Fruit fly (Drosophila melanogaster) whole organism, embryonic: ENCODE results near the gene Ptp4E.

Source experiments
- Bgb ChIP-seq: fragments of 200-800 bp; sonication (Bioruptor generic); IDR thresholded peaks from 2 replicates; pipeline ENCODE4 v1.3.6; 2022; ENCODE audit warnings: missing biosample characterization, missing genetic modification characterization; ENCODE audit not compliant: partially characterized antibody
- CG13287 ChIP-seq: fragments of 200-800 bp; sonication (Bioruptor generic); IDR thresholded peaks from 2 replicates; pipeline ENCODE4 v1.3.6; 2022; ENCODE audit warnings: missing biosample characterization, missing genetic modification characterization; ENCODE audit not compliant: partially characterized antibody
- CG14860 ChIP-seq: fragments of 200-800 bp; sonication (Bioruptor generic); IDR thresholded peaks from 3 replicates; pipeline ENCODE4 v1.3.6; 2022; ENCODE audit warnings: missing biosample characterization, missing genetic modification characterization; ENCODE audit not compliant: partially characterized antibody
- CG15514 ChIP-seq: fragments of 200-800 bp; sonication (Bioruptor generic); optimal IDR thresholded peaks from 3 replicates; lab custom pipeline; 2017; ENCODE audit warnings: missing biosample characterization, missing genetic modification characterization, mild to moderate bottlenecking, moderate library complexity, missing genetic modification reagents
- CG1603 ChIP-seq: fragments of 200-800 bp; sonication (Bioruptor generic); optimal IDR thresholded peaks from 2 replicates; lab custom pipeline; 2019; ENCODE audit warnings: missing biosample characterization, mild to moderate bottlenecking, missing genetic modification characterization, moderate library complexity
- CG17186 ChIP-seq: fragments of 200-800 bp; sonication (Bioruptor generic); optimal IDR thresholded peaks from 3 replicates; lab custom pipeline; 2017; ENCODE audit warnings: missing biosample characterization, missing genetic modification reagents, missing genetic modification characterization
- CG17359 ChIP-seq: fragments of 200-800 bp; sonication (Bioruptor generic); optimal IDR thresholded peaks from 3 replicates; lab custom pipeline; 2018; ENCODE audit warnings: missing biosample characterization, mild to moderate bottlenecking, missing genetic modification characterization, moderate library complexity
- CG1792 ChIP-seq: fragments of 200-800 bp; sonication (Bioruptor generic); optimal IDR thresholded peaks from 2 replicates; lab custom pipeline; 2016; ENCODE audit warnings: missing biosample characterization, missing genetic modification characterization
- CG18011 ChIP-seq: fragments of 200-800 bp; sonication (Bioruptor generic); optimal IDR thresholded peaks from 2 replicates; lab custom pipeline; 2017; ENCODE audit warnings: missing biosample characterization, missing genetic modification characterization, mild to moderate bottlenecking, moderate library complexity, missing genotype
- CG1832 ChIP-seq: fragments of 200-800 bp; sonication (Bioruptor generic); optimal IDR thresholded peaks from 2 replicates; lab custom pipeline; 2017; ENCODE audit warnings: missing biosample characterization, mild to moderate bottlenecking, missing genetic modification characterization, inconsistent platforms
- CG2199 ChIP-seq: fragments of 200-800 bp; sonication (Bioruptor generic); IDR thresholded peaks from 3 replicates; pipeline ENCODE4 v1.3.6; 2022; ENCODE audit warnings: missing biosample characterization, missing genetic modification characterization
- CG2202 ChIP-seq: fragments of 200-800 bp; sonication (Bioruptor generic); optimal IDR thresholded peaks from 2 replicates; lab custom pipeline; 2018; ENCODE audit warnings: missing biosample characterization, mild to moderate bottlenecking, missing genetic modification characterization
- CG3407 ChIP-seq: fragments of 200-800 bp; sonication (Bioruptor generic); optimal IDR thresholded peaks from 2 replicates; lab custom pipeline; 2018; ENCODE audit warnings: missing biosample characterization, mild to moderate bottlenecking, missing genetic modification characterization
- CG3995 ChIP-seq: fragments of 200-800 bp; sonication (Bioruptor generic); optimal IDR thresholded peaks from 3 replicates; lab custom pipeline; 2016; ENCODE audit warnings: missing biosample characterization, missing genetic modification characterization
- CG4820 ChIP-seq: fragments of 200-800 bp; sonication (Bioruptor generic); optimal IDR thresholded peaks from 3 replicates; lab custom pipeline; 2016; ENCODE audit warnings: missing biosample characterization, missing genetic modification characterization
- CG4854 ChIP-seq: fragments of 200-800 bp; sonication (Bioruptor generic); optimal IDR thresholded peaks from 2 replicates; lab custom pipeline; 2016; ENCODE audit warnings: missing biosample characterization, missing genetic modification characterization, inconsistent platforms
- CG8359 ChIP-seq: fragments of 200-800 bp; sonication (Bioruptor generic); optimal IDR thresholded peaks from 2 replicates; lab custom pipeline; 2017; ENCODE audit warnings: missing biosample characterization, mild to moderate bottlenecking, missing genetic modification characterization, borderline replicate concordance
- CG9437 ChIP-seq: fragments of 200-800 bp; sonication (Bioruptor generic); optimal IDR thresholded peaks from 2 replicates; lab custom pipeline; 2018; ENCODE audit warnings: missing biosample characterization, mild to moderate bottlenecking, missing genetic modification characterization
- CHES-1-like ChIP-seq: fragments of 200-800 bp; sonication (Bioruptor generic); optimal IDR thresholded peaks from 2 replicates; lab custom pipeline; 2016; ENCODE audit warnings: missing biosample characterization, missing genetic modification characterization
- Dek ChIP-seq: fragments of 200-800 bp; sonication (Bioruptor generic); optimal IDR thresholded peaks from 3 replicates; lab custom pipeline; 2019; ENCODE audit warnings: missing biosample characterization, mild to moderate bottlenecking, missing genetic modification characterization, moderate library complexity
- Dfd ChIP-seq, 2 experiments: fragments of >200 bp; optimal IDR thresholded peaks; 2 replicates each; lab custom pipeline; 2017; ENCODE audit warnings: missing biosample characterization in 2 of 2, missing genetic modification characterization in 2 of 2
- Gug ChIP-seq: fragments of 200-800 bp; sonication (Bioruptor generic); IDR thresholded peaks from 4 replicates; pipeline ENCODE4 v1.3.6; 2022; ENCODE audit warnings: missing biosample characterization, missing genetic modification characterization
- HHEX ChIP-seq: fragments of 200-800 bp; sonication (Bioruptor generic); optimal IDR thresholded peaks from 3 replicates; lab custom pipeline; 2017; ENCODE audit warnings: missing biosample characterization, mild to moderate bottlenecking, missing genetic modification characterization, missing genetic modification reagents
- Hr3 ChIP-seq: fragments of 200-800 bp; sonication (Bioruptor generic); optimal IDR thresholded peaks from 3 replicates; lab custom pipeline; 2016; ENCODE audit warnings: missing biosample characterization, missing genetic modification characterization
- Lhr ChIP-seq: fragments of 200-800 bp; sonication (Bioruptor generic); optimal IDR thresholded peaks from 3 replicates; lab custom pipeline; 2017; ENCODE audit warnings: mild to moderate bottlenecking, missing biosample characterization, missing genetic modification reagents, missing genetic modification characterization
- Med ChIP-seq: fragments of 200-800 bp; sonication (Bioruptor generic); peaks from one replicate; lab custom pipeline; 2016; ENCODE audit warnings: missing biosample characterization, missing genetic modification characterization, mild to moderate bottlenecking, inconsistent platforms, moderate library complexity
- NK7.1 ChIP-seq: fragments of 200-800 bp; sonication (Bioruptor generic); optimal IDR thresholded peaks from 3 replicates; lab custom pipeline; 2016; ENCODE audit warnings: missing biosample characterization, missing genetic modification characterization
- Oli ChIP-seq: fragments of 200-800 bp; sonication (Bioruptor generic); optimal IDR thresholded peaks from 2 replicates; lab custom pipeline; 2018; ENCODE audit warnings: missing biosample characterization, mild to moderate bottlenecking, missing genetic modification characterization, moderate library complexity
- Optix ChIP-seq: fragments of 200-800 bp; sonication (Bioruptor generic); IDR thresholded peaks from 3 replicates; pipeline ENCODE4 v1.3.6; 2022; ENCODE audit warnings: missing biosample characterization, missing genetic modification characterization
- abd-A ChIP-seq: fragments of 200-800 bp; sonication (Bioruptor generic); optimal IDR thresholded peaks from 3 replicates; lab custom pipeline; 2019; ENCODE audit warnings: missing biosample characterization, mild to moderate bottlenecking, missing genetic modification characterization, moderate library complexity
- ara ChIP-seq: fragments of 200-800 bp; sonication (Bioruptor generic); IDR thresholded peaks from 2 replicates; pipeline ENCODE4 v1.3.6; 2022; ENCODE audit warnings: missing biosample characterization, missing genetic modification characterization
- chn ChIP-seq: fragments of 200-800 bp; sonication (Bioruptor generic); optimal IDR thresholded peaks from 2 replicates; lab custom pipeline; 2016; ENCODE audit warnings: missing biosample characterization, missing genetic modification characterization
- eve ChIP-seq, 2 experiments: fragments of >200 bp; optimal IDR thresholded peaks; 2 replicates each; lab custom pipeline; 2017; ENCODE audit warnings: missing biosample characterization in 2 of 2, missing genetic modification characterization in 2 of 2
- ewg ChIP-seq: fragments of 200-800 bp; sonication (Bioruptor generic); optimal IDR thresholded peaks from 3 replicates; lab custom pipeline; 2017; ENCODE audit warnings: mild to moderate bottlenecking, missing biosample characterization, missing genetic modification reagents, missing genetic modification characterization
- fru ChIP-seq: fragments of >200 bp; optimal IDR thresholded peaks from 2 replicates; lab custom pipeline; 2017
- fu2 ChIP-seq: fragments of 200-800 bp; sonication (Bioruptor generic); optimal IDR thresholded peaks from 2 replicates; lab custom pipeline; 2016; ENCODE audit warnings: missing biosample characterization, missing genetic modification characterization
- grn ChIP-seq: fragments of 200-800 bp; sonication (Bioruptor generic); optimal IDR thresholded peaks from 3 replicates; lab custom pipeline; 2017; ENCODE audit warnings: missing biosample characterization, missing genetic modification characterization
- gro ChIP-seq: fragments of 200-800 bp; sonication (Bioruptor generic); optimal IDR thresholded peaks from 2 replicates; lab custom pipeline; 2016; ENCODE audit warnings: missing biosample characterization, missing genetic modification characterization
- hkb ChIP-seq, 2 experiments: fragments of 200-800 bp in 1 of 2; fragments of >200 bp in 1 of 2; sonication (Bioruptor generic) in 1 of 2; IDR thresholded peaks in 1 of 2; optimal IDR thresholded peaks in 1 of 2; 2 replicates each; pipeline versions ENCODE4 v1.3.6 to Lab custom; 2017 to 2022; ENCODE audit warnings: missing biosample characterization in 1 of 2, missing genetic modification characterization in 1 of 2
- jigr1 ChIP-seq: fragments of 200-800 bp; sonication (Bioruptor generic); IDR thresholded peaks from 3 replicates; pipeline ENCODE4 v1.3.6; 2022; ENCODE audit warnings: missing biosample characterization, missing genetic modification characterization
- knrl ChIP-seq: fragments of 200-800 bp; sonication (Bioruptor generic); IDR thresholded peaks from 3 replicates; pipeline ENCODE4 v1.3.6; 2022; ENCODE audit warnings: missing biosample characterization, missing genetic modification characterization; ENCODE audit not compliant: partially characterized antibody
- lmd ChIP-seq: fragments of 200-800 bp; sonication (Bioruptor generic); IDR thresholded peaks from 2 replicates; pipeline ENCODE4 v1.3.6; 2022; ENCODE audit warnings: missing biosample characterization, missing genetic modification characterization
- lola ChIP-seq, 3 experiments: fragments of >200 bp in 2 of 3; fragments of 200-800 bp in 1 of 3; sonication (Bioruptor generic) in 1 of 3; optimal IDR thresholded peaks; 2 replicates each; lab custom pipeline; 2017 to 2019; ENCODE audit warnings: missing biosample characterization in 3 of 3, missing genetic modification characterization in 3 of 3, mild to moderate bottlenecking in 1 of 3, moderate library complexity in 1 of 3
- maf-S ChIP-seq: fragments of 200-800 bp; sonication (Bioruptor generic); optimal IDR thresholded peaks from 2 replicates; lab custom pipeline; 2016; ENCODE audit warnings: missing biosample characterization, missing genetic modification characterization
- phol ChIP-seq: fragments of 200-800 bp; sonication (Bioruptor generic); optimal IDR thresholded peaks from 3 replicates; lab custom pipeline; 2018; ENCODE audit warnings: missing biosample characterization, mild to moderate bottlenecking, missing genetic modification characterization, moderate library complexity
- sd ChIP-seq: fragments of 200-800 bp; sonication (Bioruptor generic); optimal IDR thresholded peaks from 3 replicates; lab custom pipeline; 2018; ENCODE audit warnings: missing biosample characterization, mild to moderate bottlenecking, missing genetic modification characterization, moderate library complexity
- stwl ChIP-seq: fragments of 200-800 bp; sonication (Bioruptor generic); optimal IDR thresholded peaks from 3 replicates; lab custom pipeline; 2018; ENCODE audit warnings: missing biosample characterization, mild to moderate bottlenecking, missing genetic modification characterization, moderate library complexity
- vvl ChIP-seq: fragments of 200-800 bp; sonication (Bioruptor generic); IDR thresholded peaks from 2 replicates; pipeline ENCODE4 v1.3.6; 2022; ENCODE audit warnings: missing biosample characterization, missing genetic modification characterization

Ptp4E gene

DNA sequence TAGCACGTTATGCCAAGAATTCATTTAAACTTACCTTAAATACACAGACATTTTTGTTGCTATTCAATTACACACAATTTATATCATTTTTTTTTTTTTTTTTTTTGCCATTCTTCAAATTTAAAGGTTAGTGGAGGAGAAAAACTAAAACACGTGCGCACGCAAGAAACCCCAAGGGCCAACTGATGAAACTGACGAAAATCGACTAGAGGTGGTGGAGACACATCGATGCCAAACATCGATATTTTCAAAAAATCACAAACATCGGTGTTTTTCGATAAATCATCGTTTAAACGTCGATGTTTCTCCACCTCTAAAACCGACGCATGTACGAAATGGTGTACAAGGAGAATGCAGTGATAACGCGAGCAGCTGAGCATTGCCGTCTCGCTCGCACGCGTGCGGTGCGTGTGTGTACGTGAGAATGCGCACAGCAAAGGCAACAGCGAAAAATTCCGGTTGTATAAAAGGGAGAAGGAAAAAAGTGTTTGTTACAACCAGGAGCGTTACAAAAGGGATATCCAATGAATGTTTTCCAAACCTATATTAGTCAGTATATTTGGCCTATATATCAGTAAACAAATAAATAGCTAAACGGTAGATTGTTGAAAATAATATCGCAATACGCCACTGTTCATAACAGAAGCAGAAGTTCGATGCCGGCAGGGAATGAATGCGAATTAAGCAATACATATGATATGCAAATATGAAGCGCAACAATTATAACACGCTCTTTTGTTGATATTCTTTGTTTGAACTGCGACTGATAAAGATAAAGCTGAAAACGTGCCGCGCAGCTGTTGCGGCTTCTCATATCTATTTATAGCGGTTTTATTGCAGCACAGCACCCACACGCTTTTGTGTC, 2.7 kb upstream of the Ptp4E start (continued):
- TF ChIP-seq Bgb (GFP tag; lab: Robert Waterston, UW) = no peak
- TF ChIP-seq CHES-1-like (GFP tag; lab: Kevin White, UChicago) = no peak
- TF ChIP-seq ewg (GFP tag; lab: Kevin White, UChicago) = peak; percentile 52
- TF ChIP-seq CG9437 (GFP tag; lab: Kevin White, UChicago) = no peak
- no peak for TF ChIP-seq Oli (tag; lab: Kevin White, UChicago)
- TF ChIP-seq jigr1 (GFP tag; lab: Robert Waterston, UW) = no peak
- TF ChIP-seq CG4854 = no peak
- no peak for TF ChIP-seq CG13287 (GFP tag; lab: Robert Waterston, UW)
- TF ChIP-seq CG3407 = no peak
- TF ChIP-seq fu2 (GFP tag; lab: Kevin White, UChicago) = no peak
- TF ChIP-seq CG1832 = no peak
- no peak for TF ChIP-seq CG14860 (GFP tag; lab: Robert Waterston, UW)
- peak; percentile 79 for TF ChIP-seq CG3995 (GFP tag; lab: Kevin White, UChicago)
- TF ChIP-seq vvl (GFP tag; lab: Robert Waterston, UW) = no peak
- TF ChIP-seq CG15514 (GFP tag; lab: Kevin White, UChicago) = peak; percentile 13
- no peak for TF ChIP-seq CG8359 (GFP tag; lab: Kevin White, UChicago)
- TF ChIP-seq eve (GFP tag; optimal IDR thresholded peaks at IDR 0.05; lab: Kevin White, UChicago) = peak in 1 of 2 experiments; percentile 59
- no peak for TF ChIP-seq Dek (tag; lab: Kevin White, UChicago)
- TF ChIP-seq Hr3 (GFP tag; lab: Kevin White, UChicago) = no peak
- TF ChIP-seq lmd (GFP tag; lab: Robert Waterston, UW) = no peak
- TF ChIP-seq gro = no peak
- no peak for TF ChIP-seq phol (tag; lab: Kevin White, UChicago)
- no peak for TF ChIP-seq maf-S (GFP tag; lab: Kevin White, UChicago)
- TF ChIP-seq lola (GFP tag; optimal IDR thresholded peaks at IDR 0.05; lab: Kevin White, UChicago) = no peak
- no peak for TF ChIP-seq CG18011
- TF ChIP-seq NK7.1 (GFP tag; lab: Kevin White, UChicago) = no peak
- TF ChIP-seq hkb (optimal IDR thresholded peaks at IDR 0.05; lab: Kevin White, UChicago) = no peak
- TF ChIP-seq hkb (GFP tag; IDR thresholded peaks at IDR 0.05; lab: Robert Waterston, UW) = no peak
- TF ChIP-seq CG17359 (tag; lab: Kevin White, UChicago) = peak; percentile 9
- no peak; the same call in 3 of the 4 replicates for TF ChIP-seq Gug (GFP tag; lab: Robert Waterston, UW)
- no peak for TF ChIP-seq Dfd (GFP tag; optimal IDR thresholded peaks at IDR 0.05; lab: Kevin White, UChicago)
- TF ChIP-seq CG1792 (GFP tag; lab: Kevin White, UChicago) = no peak
- peak; percentile 56 for TF ChIP-seq Med (GFP tag; lab: Kevin White, UChicago)
- no peak for TF ChIP-seq Optix (GFP tag; lab: Robert Waterston, UW)
- no peak for TF ChIP-seq chn (GFP tag; lab: Kevin White, UChicago)
- TF ChIP-seq knrl = no peak
- TF ChIP-seq fru (lab: Kevin White, UChicago) = no peak
- peak; percentile 70 for TF ChIP-seq sd (tag; lab: Kevin White, UChicago)
- no peak for TF ChIP-seq HHEX (GFP tag; lab: Kevin White, UChicago)
- no peak for TF ChIP-seq CG2199 (GFP tag; lab: Robert Waterston, UW)
- no peak for TF ChIP-seq abd-A (tag; lab: Kevin White, UChicago)
- peak; percentile 18 for TF ChIP-seq CG1603 (tag; lab: Kevin White, UChicago)
- peak; percentile 13 for TF ChIP-seq CG17186 (GFP tag; lab: Kevin White, UChicago)
- no peak for TF ChIP-seq ara (GFP tag; lab: Robert Waterston, UW)
- TF ChIP-seq Lhr = peak; percentile 98
- no peak for TF ChIP-seq grn
- no peak for TF ChIP-seq CG2202 (tag; lab: Kevin White, UChicago)
- no peak for TF ChIP-seq CG4820 (GFP tag; lab: Kevin White, UChicago)
- TF ChIP-seq stwl = peak; percentile 60
